Worm (Caenorhabditis elegans): ENCODE data around the gene Y50E8A.10.
A peak's percentile ranks its signal among the peaks of the same experiment; 100 is the strongest.

Gene Y50E8A.10

ce11 chrV:14813566-14813965 lies 33.8 kb downstream of the Y50E8A.10 start:
- TF ChIP-seq ceh-82 (tag; optimal IDR thresholded peaks at IDR 0.05) = no peak
- TF ChIP-seq lsy-2 (tag; optimal IDR thresholded peaks at IDR 0.05) = peak in 1 of 2 experiments; percentile 65

- no peak for TF ChIP-seq mbf-1 (tag; optimal IDR thresholded peaks at IDR 0.05)
- TF ChIP-seq C34F6.9 (tag; optimal IDR thresholded peaks at IDR 0.05) = no peak
- TF ChIP-seq snpc-4 (tag; optimal IDR thresholded peaks at IDR 0.05) = no peak
- no peak for TF ChIP-seq nhr-25 (tag; optimal IDR thresholded peaks at IDR 0.05)
- no peak for TF ChIP-seq blmp-1 (tag; optimal IDR thresholded peaks at IDR 0.05; ENCODE audit: insufficient read depth)
- no peak for TF ChIP-seq mdl-1 (tag; optimal IDR thresholded peaks at IDR 0.05)
- TF ChIP-seq lin-11 (tag; optimal IDR thresholded peaks at IDR 0.05) = no peak
- TF ChIP-seq nhr-11 (tag; optimal IDR thresholded peaks at IDR 0.05) = no peak
- TF ChIP-seq nhr-6 (tag; optimal IDR thresholded peaks at IDR 0.05) = no peak
- TF ChIP-seq fos-1 (tag; optimal IDR thresholded peaks at IDR 0.05) = no peak
- no peak for TF ChIP-seq R02D3.7 (tag; optimal IDR thresholded peaks at IDR 0.05)
- no peak for TF ChIP-seq lin-39 (tag; optimal IDR thresholded peaks at IDR 0.05)
Measured at ce11 chrV:14815500-14815899, 35.7 kb downstream of the Y50E8A.10 start, which contains the start of gene rin-1. rin-1 (minus strand) TSS chrV:14815600.

- TF ChIP-seq ztf-1 (GFP tag; conservative IDR thresholded peaks at IDR 0.05) = no peak
- TF ChIP-seq sma-9 (GFP tag; optimal IDR thresholded peaks at IDR 0.05) = peak; percentile 41
- no peak for TF ChIP-seq sma-9 (tag; optimal IDR thresholded peaks at IDR 0.05)
- no peak for TF ChIP-seq ZK546.5 (tag; optimal IDR thresholded peaks at IDR 0.05)
- peak; percentile 46 for TF ChIP-seq nhr-129 (tag; optimal IDR thresholded peaks at IDR 0.05)
- no peak for TF ChIP-seq snpc-4 (tag; optimal IDR thresholded peaks at IDR 0.05)
- no peak for TF ChIP-seq nhr-237 (tag; optimal IDR thresholded peaks at IDR 0.05)
- peak; percentile 17 for TF ChIP-seq C34F6.9 (tag; optimal IDR thresholded peaks at IDR 0.05)
- TF ChIP-seq ceh-82 (tag; optimal IDR thresholded peaks at IDR 0.05) = no peak
- TF ChIP-seq nhr-77 (tag; optimal IDR thresholded peaks at IDR 0.05) = no peak
Measured at ce11 chrV:14820314-14820713, 40.5 kb downstream of the Y50E8A.10 start.

ce11 chrV:14821553-14821952 lies 41.8 kb downstream of the Y50E8A.10 start, which contains the start of gene W06A7.2:
W06A7.2 (plus strand) TSS chrV:14821853.
- TF ChIP-seq F13H6.1 (tag; optimal IDR thresholded peaks at IDR 0.05) = no peak
- TF ChIP-seq nhr-6 (tag; optimal IDR thresholded peaks at IDR 0.05) = no peak
- no peak for TF ChIP-seq ama-1 (optimal IDR thresholded peaks at IDR 0.05)
- TF ChIP-seq crh-2 (tag; optimal IDR thresholded peaks at IDR 0.05) = no peak
- no peak for TF ChIP-seq nhr-11 (tag; optimal IDR thresholded peaks at IDR 0.05)
- TF ChIP-seq peb-1 (tag; optimal IDR thresholded peaks at IDR 0.05) = no peak
- no peak for TF ChIP-seq snpc-4 (tag; optimal IDR thresholded peaks at IDR 0.05)
- TF ChIP-seq unc-55 (GFP tag; optimal IDR thresholded peaks at IDR 0.05) = no peak
- TF ChIP-seq gmeb-1 (tag; optimal IDR thresholded peaks at IDR 0.05) = no peak
- TF ChIP-seq ztf-1 (GFP tag; conservative IDR thresholded peaks at IDR 0.05) = no peak
- no peak for TF ChIP-seq ztf-4 (tag; optimal IDR thresholded peaks at IDR 0.05)
- TF ChIP-seq sem-4 (tag; optimal IDR thresholded peaks at IDR 0.05) = no peak
- TF ChIP-seq nhr-237 (tag; optimal IDR thresholded peaks at IDR 0.05) = no peak

DNA sequence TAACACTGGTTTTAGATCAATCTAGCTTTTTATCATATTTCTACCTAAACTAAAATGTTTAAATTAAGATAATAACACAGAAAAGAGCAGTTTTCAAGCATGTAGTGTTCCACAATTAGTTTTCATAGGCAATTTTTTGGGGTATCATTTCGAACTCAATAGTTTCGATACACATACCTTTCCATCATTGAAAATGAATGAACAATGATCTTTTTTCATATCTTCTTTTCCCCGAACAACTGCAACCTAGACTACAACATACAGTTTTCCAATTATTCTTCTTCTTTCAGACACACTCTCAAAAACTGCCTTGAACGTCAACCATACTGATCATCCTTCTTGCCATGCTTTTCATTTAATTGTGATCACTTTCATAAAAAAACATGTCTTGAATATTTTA lies 44.3 kb downstream of the Y50E8A.10 start, which contains the start of gene W06A7.4:
Gene W06A7.4 (plus strand): TSS at position 301 of the 400 bp plus-strand sequence.
- no peak for TF ChIP-seq nhr-237 (tag; optimal IDR thresholded peaks at IDR 0.05)
- no peak for TF ChIP-seq snpc-4 (tag; optimal IDR thresholded peaks at IDR 0.05)
- TF ChIP-seq C34F6.9 (tag; optimal IDR thresholded peaks at IDR 0.05) = no peak
- no peak for TF ChIP-seq unc-39 (tag; optimal IDR thresholded peaks at IDR 0.05)
- TF ChIP-seq elt-1 (tag; optimal IDR thresholded peaks at IDR 0.05) = no peak
- TF ChIP-seq F13H6.1 (tag; optimal IDR thresholded peaks at IDR 0.05) = no peak
- TF ChIP-seq mdl-1 (tag; optimal IDR thresholded peaks at IDR 0.05) = no peak
- TF ChIP-seq nhr-23 (tag; optimal IDR thresholded peaks at IDR 0.05) = no peak
- TF ChIP-seq crh-2 (tag; optimal IDR thresholded peaks at IDR 0.05) = no peak
- TF ChIP-seq alr-1 (tag; optimal IDR thresholded peaks at IDR 0.05) = no peak
- TF ChIP-seq sma-9 (GFP tag; optimal IDR thresholded peaks at IDR 0.05) = no peak
- TF ChIP-seq sma-9 (tag; optimal IDR thresholded peaks at IDR 0.05) = no peak
- TF ChIP-seq gmeb-1 (tag; optimal IDR thresholded peaks at IDR 0.05) = no peak
- TF ChIP-seq lin-39 (tag; optimal IDR thresholded peaks at IDR 0.05) = no peak
- TF ChIP-seq mab-5 (tag; optimal IDR thresholded peaks at IDR 0.05) = no peak
- TF ChIP-seq lin-13 (GFP tag; optimal IDR thresholded peaks at IDR 0.05) = no peak

Measured in whole organism, L2 larva.